Worm (Caenorhabditis elegans) whole organism, L1 larva: ENCODE measurements around the gene wdr-83.

Experiments
- C04F5.9 ChIP-seq: sonication (generic microtip); optimal IDR thresholded peaks from 2 replicates; lab custom pipeline; 2016; ENCODE audit warnings: missing genetic modification characterization, missing compliant biosample characterization
- C16A3.4 ChIP-seq: fragments of 150-350 bp; optimal IDR thresholded peaks from 2 replicates; lab custom pipeline; 2014; ENCODE audit warnings: missing biosample characterization, missing genetic modification characterization
- Y116A8C.19 ChIP-seq: sonication (generic microtip); optimal IDR thresholded peaks from 2 replicates; lab custom pipeline; 2016; ENCODE audit warnings: missing compliant biosample characterization, missing genetic modification characterization, borderline replicate concordance
- alr-1 ChIP-seq: fragments of 200-800 bp; sonication (Bioruptor generic); optimal IDR thresholded peaks from 2 replicates; lab custom pipeline; 2018; ENCODE audit warnings: borderline replicate concordance, mild to moderate bottlenecking, missing genetic modification characterization, missing compliant biosample characterization
- ama-1 ChIP-seq: fragments of 150-350 bp; optimal IDR thresholded peaks from 2 replicates; lab custom pipeline; 2014
- ceh-82 ChIP-seq, 3 experiments: fragments of 150-350 bp in 1 of 3; sonication (generic microtip) in 2 of 3; optimal IDR thresholded peaks; 2 replicates each; lab custom pipeline; 2014 to 2017; ENCODE audit warnings: missing biosample characterization in 3 of 3, missing genetic modification characterization in 3 of 3
- ceh-90 ChIP-seq: sonication (generic microtip); optimal IDR thresholded peaks from 2 replicates; lab custom pipeline; 2016; ENCODE audit warnings: missing genetic modification characterization, missing compliant biosample characterization
- dpl-1 ChIP-seq, 3 experiments: fragments of 150-350 bp in 2 of 3; sonication (generic microtip) in 1 of 3; optimal IDR thresholded peaks; 2 replicates each; lab custom pipeline; 2014 to 2017; ENCODE audit warnings: missing biosample characterization in 3 of 3, missing genetic modification characterization in 3 of 3, missing genetic modification reagents in 3 of 3
- efl-1 ChIP-seq, 4 experiments: fragments of 150-350 bp; optimal IDR thresholded peaks in 3 of 4; peaks in 1 of 4; 1 replicate in 1 of 4; 2 replicates in 3 of 4; lab custom pipeline; 2014; ENCODE audit warnings: missing biosample characterization in 2 of 4, missing genetic modification characterization in 2 of 4, missing genetic modification reagents in 2 of 4
- efl-3 ChIP-seq: fragments of 200-800 bp; sonication (Bioruptor generic); optimal IDR thresholded peaks from 2 replicates; lab custom pipeline; 2018; ENCODE audit warnings: mild to moderate bottlenecking, missing genetic modification characterization, missing compliant biosample characterization
- egl-13 ChIP-seq: sonication (generic microtip); optimal IDR thresholded peaks from 2 replicates; lab custom pipeline; 2016; ENCODE audit warnings: missing genotype, missing genetic modification reagents, missing genetic modification characterization, missing compliant biosample characterization
- egl-27 ChIP-seq, 2 experiments: fragments of 150-350 bp in 1 of 2; sonication (generic microtip); optimal IDR thresholded peaks; 3 replicates each; lab custom pipeline; 2017 to 2018; ENCODE audit warnings: missing biosample characterization in 2 of 2, missing genetic modification characterization in 2 of 2, missing genetic modification reagents in 2 of 2
- elt-2 ChIP-seq: sonication (generic microtip); optimal IDR thresholded peaks from 2 replicates; lab custom pipeline; 2016; ENCODE audit warnings: missing genetic modification characterization, mild to moderate bottlenecking, inconsistent platforms, missing compliant biosample characterization, missing genetic modification reagents
- elt-3 ChIP-seq, 6 experiments: fragments of 150-350 bp in 1 of 6; sonication (generic microtip); optimal IDR thresholded peaks; 2 replicates each; lab custom pipeline; 2017 to 2018; ENCODE audit warnings: missing biosample characterization in 6 of 6, missing genetic modification characterization in 6 of 6, inconsistent platforms in 1 of 6
- fkh-8 ChIP-seq: sonication (generic microtip); optimal IDR thresholded peaks from 2 replicates; lab custom pipeline; 2016; ENCODE audit warnings: mild to moderate bottlenecking, missing genetic modification characterization, missing compliant biosample characterization
- fos-1 ChIP-seq: fragments of 150-350 bp; optimal IDR thresholded peaks from 2 replicates; lab custom pipeline; 2014; ENCODE audit warnings: missing biosample characterization, missing genetic modification characterization
- grh-1 ChIP-seq: fragments of 200-800 bp; sonication (Bioruptor generic); IDR thresholded peaks from 2 replicates; pipeline ENCODE4 v1.3.6; 2022; ENCODE audit warnings: missing genetic modification reagents, missing genetic modification characterization, missing compliant biosample characterization
- hpl-2 ChIP-seq: fragments of 150-350 bp; optimal IDR thresholded peaks from 2 replicates; lab custom pipeline; 2014; ENCODE audit warnings: missing biosample characterization, missing genetic modification reagents, missing genetic modification characterization
- isw-1 ChIP-seq: fragments of 200-800 bp; sonication (Bioruptor generic); IDR thresholded peaks from 2 replicates; pipeline ENCODE4 v1.3.6; 2022; ENCODE audit warnings: missing genetic modification characterization, missing compliant biosample characterization
- lin-13 ChIP-seq: fragments of 150-350 bp; optimal IDR thresholded peaks from 2 replicates; lab custom pipeline; 2014; ENCODE audit warnings: missing biosample characterization, missing genetic modification reagents, missing genetic modification characterization
- lin-15B ChIP-seq: fragments of 150-350 bp; sonication (generic microtip); optimal IDR thresholded peaks from 3 replicates; lab custom pipeline; 2014; ENCODE audit warnings: missing biosample characterization, missing genetic modification characterization
- lin-35 ChIP-seq, 2 experiments: fragments of 150-350 bp; optimal IDR thresholded peaks; 2 replicates each; lab custom pipeline; 2014; ENCODE audit warnings: missing biosample characterization in 2 of 2, missing genetic modification characterization in 2 of 2, missing genetic modification reagents in 2 of 2
- lin-39 ChIP-seq: fragments of 150-350 bp; optimal IDR thresholded peaks from 2 replicates; lab custom pipeline; 2014; ENCODE audit warnings: missing biosample characterization, missing genetic modification reagents, missing genetic modification characterization
- lsy-2 ChIP-seq, 2 experiments: fragments of 150-350 bp; optimal IDR thresholded peaks; 2 replicates each; lab custom pipeline; 2014; ENCODE audit warnings: missing biosample characterization in 2 of 2, missing genetic modification characterization in 2 of 2
- mab-9 ChIP-seq: fragments of 200-800 bp; sonication (Bioruptor generic); IDR thresholded peaks from 2 replicates; pipeline ENCODE4 v1.3.6; 2022; ENCODE audit warnings: missing genetic modification reagents, missing genetic modification characterization, missing compliant biosample characterization
- mdl-1 ChIP-seq, 2 experiments: fragments of 150-350 bp; optimal IDR thresholded peaks; 2 replicates each; lab custom pipeline; 2014 to 2017; ENCODE audit warnings: missing biosample characterization in 2 of 2, missing genetic modification characterization in 2 of 2, inconsistent platforms in 1 of 2
- nhr-11 ChIP-seq: fragments of 150-350 bp; optimal IDR thresholded peaks from 2 replicates; lab custom pipeline; 2014; ENCODE audit warnings: missing biosample characterization, missing genetic modification characterization
- nhr-12 ChIP-seq: sonication (generic microtip); optimal IDR thresholded peaks from 2 replicates; lab custom pipeline; 2017; ENCODE audit warnings: missing biosample characterization, missing genetic modification characterization
- nhr-20 ChIP-seq: sonication (generic microtip); optimal IDR thresholded peaks from 2 replicates; lab custom pipeline; 2016; ENCODE audit warnings: mild to moderate bottlenecking, missing genetic modification characterization, missing compliant biosample characterization
- nhr-47 ChIP-seq: sonication (generic microtip); optimal IDR thresholded peaks from 2 replicates; lab custom pipeline; 2016; ENCODE audit warnings: mild to moderate bottlenecking, missing genetic modification characterization, moderate library complexity, missing compliant biosample characterization
- nhr-76 ChIP-seq: sonication (generic microtip); optimal IDR thresholded peaks from 2 replicates; lab custom pipeline; 2017; ENCODE audit warnings: missing biosample characterization, missing genetic modification characterization
- nhr-84 ChIP-seq: sonication (generic microtip); optimal IDR thresholded peaks from 2 replicates; lab custom pipeline; 2017; ENCODE audit warnings: missing biosample characterization, missing genetic modification characterization
- nhr-85 ChIP-seq: sonication (generic microtip); peaks from one replicate; lab custom pipeline; 2016; ENCODE audit warnings: missing genetic modification characterization, inconsistent platforms, missing compliant biosample characterization
- pag-3 ChIP-seq: sonication (generic microtip); optimal IDR thresholded peaks from 2 replicates; lab custom pipeline; 2017; ENCODE audit warnings: missing genetic modification characterization, mild to moderate bottlenecking, missing compliant biosample characterization, antibody characterized with exemption, borderline replicate concordance; ENCODE audit not compliant: insufficient read depth
- pax-3 ChIP-seq: fragments of 200-800 bp; sonication (Bioruptor generic); optimal IDR thresholded peaks from 2 replicates; lab custom pipeline; 2018; ENCODE audit warnings: mild to moderate bottlenecking, missing genetic modification characterization, moderate library complexity, missing compliant biosample characterization
- snpc-4 ChIP-seq: fragments of 150-350 bp; optimal IDR thresholded peaks from 2 replicates; lab custom pipeline; 2014; ENCODE audit warnings: missing biosample characterization, missing genetic modification characterization
- snu-23 ChIP-seq: sonication (generic microtip); optimal IDR thresholded peaks from 2 replicates; lab custom pipeline; 2016; ENCODE audit warnings: missing genetic modification characterization, missing compliant biosample characterization
- sox-4 ChIP-seq: sonication (generic microtip); optimal IDR thresholded peaks from 2 replicates; lab custom pipeline; 2016; ENCODE audit warnings: missing genetic modification characterization, missing compliant biosample characterization
- sup-37 ChIP-seq: fragments of 200-800 bp; sonication (Bioruptor generic); optimal IDR thresholded peaks from 2 replicates; lab custom pipeline; 2018; ENCODE audit warnings: mild to moderate bottlenecking, missing genetic modification characterization, missing compliant biosample characterization
- swsn-7 ChIP-seq: sonication (generic microtip); optimal IDR thresholded peaks from 2 replicates; lab custom pipeline; 2016; ENCODE audit warnings: missing genetic modification characterization, missing compliant biosample characterization
- tlp-1 ChIP-seq: fragments of 150-350 bp; optimal IDR thresholded peaks from 2 replicates; lab custom pipeline; 2014; ENCODE audit warnings: missing biosample characterization, missing genetic modification characterization
- unc-30 ChIP-seq: sonication (generic microtip); optimal IDR thresholded peaks from 2 replicates; lab custom pipeline; 2017; ENCODE audit warnings: missing biosample characterization, missing genetic modification characterization
- vab-15 ChIP-seq: sonication (generic microtip); optimal IDR thresholded peaks from 2 replicates; lab custom pipeline; 2017; ENCODE audit warnings: missing genotype, mild to moderate bottlenecking, missing genetic modification characterization, missing compliant biosample characterization
- xbp-1 ChIP-seq: sonication (generic microtip); optimal IDR thresholded peaks from 2 replicates; lab custom pipeline; 2016; ENCODE audit warnings: missing genetic modification characterization, missing compliant biosample characterization
- zip-4 ChIP-seq: fragments of 200-800 bp; sonication (Bioruptor generic); optimal IDR thresholded peaks from 2 replicates; lab custom pipeline; 2018; ENCODE audit warnings: mild to moderate bottlenecking, missing genetic modification characterization, moderate library complexity, missing compliant biosample characterization
- ztf-11 ChIP-seq, 2 experiments: sonication (generic microtip); optimal IDR thresholded peaks; 2 replicates each; lab custom pipeline; 2016 to 2017; ENCODE audit warnings: missing genetic modification characterization in 2 of 2, missing biosample characterization in 1 of 2, missing compliant biosample characterization in 1 of 2

wdr-83 gene

ce11 chrII:5060719-5061118 is 29.2 kb upstream of the wdr-83 start, which contains the start of gene pho-12:
pho-12 (minus strand) TSS chrII:5060819.
- no peak for TF ChIP-seq sox-4 (tag; lab: Kevin White, UChicago)
- no peak for TF ChIP-seq ceh-90 (tag; lab: Kevin White, UChicago)
- TF ChIP-seq ceh-82 (tag; optimal IDR thresholded peaks at IDR 0.05; lab: Kevin White, UChicago): no peak
- no peak for TF ChIP-seq C16A3.4 (tag; lab: Kevin White, UChicago)
- TF ChIP-seq lsy-2 (tag; optimal IDR thresholded peaks at IDR 0.05; lab: Kevin White, UChicago): no peak
- no peak for TF ChIP-seq fos-1 (tag; lab: Kevin White, UChicago)

DNA sequence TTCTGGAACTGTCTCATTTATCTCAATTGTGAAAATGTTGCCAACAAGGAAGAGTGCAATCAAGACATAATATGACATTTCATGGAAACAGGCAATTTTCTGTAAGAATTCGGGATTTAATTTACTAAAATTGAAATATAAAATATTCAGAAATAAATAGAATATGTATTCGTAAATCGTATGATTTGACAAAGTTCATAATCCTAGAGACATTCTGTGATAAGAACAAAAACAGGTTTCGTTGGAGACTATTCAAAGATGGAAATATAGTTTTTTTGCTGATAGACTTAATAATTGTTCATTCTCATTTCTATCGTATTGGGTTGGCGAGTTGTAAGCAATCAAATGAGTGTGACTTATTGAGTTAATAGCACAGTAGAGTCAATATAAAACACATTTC is 26.5 kb upstream of the wdr-83 start, which contains the start of gene C27A2.12:
TSS of gene C27A2.12 (minus strand) at position 101 of the 400 bp plus-strand sequence.
- TF ChIP-seq C04F5.9 (tag; lab: Kevin White, UChicago) (no peak), nhr-84 (no peak), efl-3 (GFP tag; lab: Kevin White, UChicago) (no peak), isw-1 (GFP tag; lab: Robert Waterston, UW) (no peak), elt-3 (tag; optimal IDR thresholded peaks at IDR 0.05; lab: Kevin White, UChicago) (no peak), nhr-85 (tag; lab: Kevin White, UChicago) (no peak), mdl-1 (tag; optimal IDR thresholded peaks at IDR 0.05; lab: Kevin White, UChicago) (no peak), pax-3 (tag; lab: Kevin White, UChicago) (no peak), alr-1 (tag; lab: Kevin White, UChicago) (no peak), unc-30 (tag; lab: Kevin White, UChicago) (no peak), snu-23 (GFP tag; lab: Kevin White, UChicago) (no peak), lsy-2 (tag; optimal IDR thresholded peaks at IDR 0.05; lab: Kevin White, UChicago) (no peak), swsn-7 (tag; lab: Kevin White, UChicago) (no peak), nhr-76 (tag; lab: Kevin White, UChicago) (no peak), elt-2 (no peak)

DNA sequence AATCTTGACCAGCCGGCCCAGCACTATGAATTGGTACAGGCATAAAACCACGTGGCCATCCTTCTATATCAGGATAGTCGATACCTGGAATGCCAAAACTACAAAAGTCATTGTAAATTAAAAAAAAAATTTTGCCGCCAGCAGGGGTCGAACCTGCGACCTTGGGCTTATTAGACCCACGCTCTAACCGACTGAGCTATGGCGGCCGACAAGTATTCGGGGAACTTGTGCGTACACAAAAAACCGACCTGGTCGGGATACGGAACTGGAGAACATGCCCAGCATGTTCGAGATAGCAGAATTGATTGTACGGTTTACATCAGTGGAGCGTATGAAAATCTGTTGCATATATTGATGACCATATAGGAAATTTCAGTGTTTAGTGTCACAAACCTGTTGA is 25.8 kb upstream of the wdr-83 start:
- no peak for TF ChIP-seq egl-27 (tag; optimal IDR thresholded peaks at IDR 0.05; lab: Kevin White, UChicago)
- no peak for TF ChIP-seq Y116A8C.19 (tag; lab: Kevin White, UChicago)
- TF ChIP-seq zip-4 (GFP tag; lab: Kevin White, UChicago): peak; percentile 32
- TF ChIP-seq dpl-1 (GFP tag; optimal IDR thresholded peaks at IDR 0.05; lab: Kevin White, UChicago): peak; percentile 31 to 47 (median 44)
- TF ChIP-seq ceh-90 (tag; lab: Kevin White, UChicago): no peak
- TF ChIP-seq efl-1 (optimal IDR thresholded peaks at IDR 0.05; lab: Kevin White, UChicago): peak; percentile 41 to 67
- TF ChIP-seq efl-1 (GFP tag; optimal IDR thresholded peaks at IDR 0.05 in 1 of 2; lab: Kevin White, UChicago): peak; percentile 39 to 94
- TF ChIP-seq pax-3 (tag; lab: Kevin White, UChicago): peak; percentile 29
- peak; percentile 44 for TF ChIP-seq C16A3.4 (tag; lab: Kevin White, UChicago)
- TF ChIP-seq nhr-11 (tag; lab: Kevin White, UChicago): no peak
- 0 out of 2 replicates have a peak, but pooled peaks have one; percentile 21 for TF ChIP-seq grh-1 (GFP tag; lab: Robert Waterston, UW)
- no peak for TF ChIP-seq sup-37 (GFP tag; lab: Kevin White, UChicago)
- no peak for TF ChIP-seq alr-1 (tag; lab: Kevin White, UChicago)
- no peak for TF ChIP-seq vab-15 (tag; lab: Kevin White, UChicago)
- TF ChIP-seq xbp-1 (tag; lab: Kevin White, UChicago): peak; percentile 49
- TF ChIP-seq lin-15B: no peak
- TF ChIP-seq snpc-4 (tag; lab: Kevin White, UChicago): peak; percentile 98
- TF ChIP-seq nhr-20 (tag; lab: Kevin White, UChicago): peak; percentile 76
- TF ChIP-seq elt-2: peak; percentile 89
- TF ChIP-seq lin-35 (GFP tag; optimal IDR thresholded peaks at IDR 0.05; lab: Kevin White, UChicago): peak; percentile 53 to 77
- TF ChIP-seq lin-13: peak; percentile 62
- peak; percentile 70 for TF ChIP-seq nhr-47 (tag; lab: Kevin White, UChicago)
- TF ChIP-seq hpl-2 (GFP tag; lab: Kevin White, UChicago): no peak
- 0 out of 2 replicates have a peak, but pooled peaks have one; percentile 43 for TF ChIP-seq mab-9 (GFP tag; lab: Robert Waterston, UW)
- TF ChIP-seq mdl-1 (tag; optimal IDR thresholded peaks at IDR 0.05; lab: Kevin White, UChicago): peak in 1 of 2 experiments; percentile 60
- TF ChIP-seq ztf-11 (tag; optimal IDR thresholded peaks at IDR 0.05; lab: Kevin White, UChicago): no peak
- no peak for TF ChIP-seq tlp-1 (tag; lab: Kevin White, UChicago)
- TF ChIP-seq lin-39 (tag; lab: Kevin White, UChicago): no peak
- no peak for TF ChIP-seq egl-13 (tag; lab: Kevin White, UChicago)
- TF ChIP-seq nhr-76 (tag; lab: Kevin White, UChicago): no peak
- TF ChIP-seq pag-3 (tag; lab: Kevin White, UChicago): no peak
- no peak for TF ChIP-seq fkh-8
- TF ChIP-seq nhr-12 (tag; lab: Kevin White, UChicago): no peak
- no peak for TF ChIP-seq ama-1 (lab: Kevin White, UChicago)
- peak in 2 of 3 experiments; percentile 11 for TF ChIP-seq ceh-82 (tag; optimal IDR thresholded peaks at IDR 0.05; lab: Kevin White, UChicago)
